Worm (Caenorhabditis elegans) whole organism, L1 larva: ENCODE measurements around the gene F22B5.6.

Experiments
- C34B4.2 ChIP-seq: sonication (generic microtip); optimal IDR thresholded peaks from 2 replicates; lab custom pipeline; 2017; ENCODE audit warnings: mild to moderate bottlenecking, missing genetic modification characterization, missing compliant biosample characterization
- F16B12.6 ChIP-seq: fragments of 150-350 bp; optimal IDR thresholded peaks from 2 replicates; lab custom pipeline; 2014; ENCODE audit warnings: missing biosample characterization, missing genetic modification characterization
- aha-1 ChIP-seq: fragments of 150-350 bp; optimal IDR thresholded peaks from 2 replicates; lab custom pipeline; 2014; ENCODE audit warnings: missing biosample characterization, missing genetic modification characterization
- alr-1 ChIP-seq: fragments of 200-800 bp; sonication (Bioruptor generic); optimal IDR thresholded peaks from 2 replicates; lab custom pipeline; 2018; ENCODE audit warnings: borderline replicate concordance, mild to moderate bottlenecking, missing genetic modification characterization, missing compliant biosample characterization
- blmp-1 ChIP-seq: fragments of 150-350 bp; optimal IDR thresholded peaks from 2 replicates; lab custom pipeline; 2014; ENCODE audit warnings: missing biosample characterization, missing genetic modification characterization
- ceh-63 ChIP-seq: fragments of 200-800 bp; sonication (Bioruptor generic); optimal IDR thresholded peaks from 2 replicates; lab custom pipeline; 2018; ENCODE audit warnings: mild to moderate bottlenecking, missing genetic modification characterization, missing compliant biosample characterization
- ceh-8 ChIP-seq: fragments of 200-800 bp; sonication (Bioruptor generic); optimal IDR thresholded peaks from 2 replicates; lab custom pipeline; 2018; ENCODE audit warnings: mild to moderate bottlenecking, missing genetic modification characterization, moderate library complexity, missing compliant biosample characterization
- ceh-82 ChIP-seq, 3 experiments: fragments of 150-350 bp in 1 of 3; sonication (generic microtip) in 2 of 3; optimal IDR thresholded peaks; 2 replicates each; lab custom pipeline; 2014 to 2017; ENCODE audit warnings: missing biosample characterization in 3 of 3, missing genetic modification characterization in 3 of 3
- ceh-88 ChIP-seq: fragments of 200-800 bp; sonication (Bioruptor generic); IDR thresholded peaks from 2 replicates; pipeline ENCODE4 v1.3.6; 2022; ENCODE audit warnings: missing genetic modification characterization, missing compliant biosample characterization
- ceh-90 ChIP-seq: sonication (generic microtip); optimal IDR thresholded peaks from 2 replicates; lab custom pipeline; 2016; ENCODE audit warnings: missing genetic modification characterization, missing compliant biosample characterization
- ces-1 ChIP-seq: fragments of 150-350 bp; optimal IDR thresholded peaks from 2 replicates; lab custom pipeline; 2014; ENCODE audit warnings: missing biosample characterization, missing genetic modification reagents, missing genetic modification characterization
- dpl-1 ChIP-seq, 3 experiments: fragments of 150-350 bp in 2 of 3; sonication (generic microtip) in 1 of 3; optimal IDR thresholded peaks; 2 replicates each; lab custom pipeline; 2014 to 2017; ENCODE audit warnings: missing biosample characterization in 3 of 3, missing genetic modification characterization in 3 of 3, missing genetic modification reagents in 3 of 3
- dsc-1 ChIP-seq: sonication (generic microtip); optimal IDR thresholded peaks from 2 replicates; lab custom pipeline; 2016; ENCODE audit warnings: mild to moderate bottlenecking, missing genetic modification characterization, missing compliant biosample characterization
- efl-1 ChIP-seq, 4 experiments: fragments of 150-350 bp; optimal IDR thresholded peaks in 3 of 4; peaks in 1 of 4; 1 replicate in 1 of 4; 2 replicates in 3 of 4; lab custom pipeline; 2014; ENCODE audit warnings: missing biosample characterization in 2 of 4, missing genetic modification characterization in 2 of 4, missing genetic modification reagents in 2 of 4
- efl-3 ChIP-seq: fragments of 200-800 bp; sonication (Bioruptor generic); optimal IDR thresholded peaks from 2 replicates; lab custom pipeline; 2018; ENCODE audit warnings: mild to moderate bottlenecking, missing genetic modification characterization, missing compliant biosample characterization
- ets-5 ChIP-seq: fragments of 200-800 bp; sonication (Bioruptor generic); IDR thresholded peaks from 2 replicates; pipeline ENCODE4 v1.3.6; 2022; ENCODE audit warnings: missing genetic modification characterization, missing compliant biosample characterization
- fkh-10 ChIP-seq: sonication (generic microtip); optimal IDR thresholded peaks from 2 replicates; lab custom pipeline; 2017; ENCODE audit warnings: missing biosample characterization, missing genetic modification reagents, missing genetic modification characterization
- fkh-8 ChIP-seq: sonication (generic microtip); optimal IDR thresholded peaks from 2 replicates; lab custom pipeline; 2016; ENCODE audit warnings: mild to moderate bottlenecking, missing genetic modification characterization, missing compliant biosample characterization
- fos-1 ChIP-seq: fragments of 150-350 bp; optimal IDR thresholded peaks from 2 replicates; lab custom pipeline; 2014; ENCODE audit warnings: missing biosample characterization, missing genetic modification characterization
- grh-1 ChIP-seq: fragments of 200-800 bp; sonication (Bioruptor generic); IDR thresholded peaks from 2 replicates; pipeline ENCODE4 v1.3.6; 2022; ENCODE audit warnings: missing genetic modification reagents, missing genetic modification characterization, missing compliant biosample characterization
- hlh-17 ChIP-seq: fragments of 200-800 bp; sonication (Bioruptor generic); optimal IDR thresholded peaks from 2 replicates; lab custom pipeline; 2018; ENCODE audit warnings: missing genetic modification characterization, mild to moderate bottlenecking, missing compliant biosample characterization, moderate library complexity, borderline replicate concordance
- hlh-4 ChIP-seq: sonication (generic microtip); optimal IDR thresholded peaks from 2 replicates; lab custom pipeline; 2016; ENCODE audit warnings: mild to moderate bottlenecking, missing genetic modification characterization, missing compliant biosample characterization
- irx-1 ChIP-seq: sonication (generic microtip); optimal IDR thresholded peaks from 2 replicates; lab custom pipeline; 2016; ENCODE audit warnings: missing genetic modification characterization, missing compliant biosample characterization
- isw-1 ChIP-seq: fragments of 200-800 bp; sonication (Bioruptor generic); IDR thresholded peaks from 2 replicates; pipeline ENCODE4 v1.3.6; 2022; ENCODE audit warnings: missing genetic modification characterization, missing compliant biosample characterization
- jun-1 ChIP-seq: fragments of 150-350 bp; optimal IDR thresholded peaks from 2 replicates; lab custom pipeline; 2014; ENCODE audit warnings: missing biosample characterization, missing genetic modification reagents, missing genetic modification characterization
- lin-13 ChIP-seq: fragments of 150-350 bp; optimal IDR thresholded peaks from 2 replicates; lab custom pipeline; 2014; ENCODE audit warnings: missing biosample characterization, missing genetic modification reagents, missing genetic modification characterization
- lin-14 ChIP-seq: fragments of 200-800 bp; sonication (Bioruptor generic); optimal IDR thresholded peaks from 2 replicates; lab custom pipeline; 2018; ENCODE audit warnings: mild to moderate bottlenecking, missing genetic modification characterization, moderate library complexity, missing compliant biosample characterization
- lin-15B ChIP-seq: fragments of 150-350 bp; sonication (generic microtip); optimal IDR thresholded peaks from 3 replicates; lab custom pipeline; 2014; ENCODE audit warnings: missing biosample characterization, missing genetic modification characterization
- lin-35 ChIP-seq, 2 experiments: fragments of 150-350 bp; optimal IDR thresholded peaks; 2 replicates each; lab custom pipeline; 2014; ENCODE audit warnings: missing biosample characterization in 2 of 2, missing genetic modification characterization in 2 of 2, missing genetic modification reagents in 2 of 2
- lin-39 ChIP-seq: fragments of 150-350 bp; optimal IDR thresholded peaks from 2 replicates; lab custom pipeline; 2014; ENCODE audit warnings: missing biosample characterization, missing genetic modification reagents, missing genetic modification characterization
- mab-9 ChIP-seq: fragments of 200-800 bp; sonication (Bioruptor generic); IDR thresholded peaks from 2 replicates; pipeline ENCODE4 v1.3.6; 2022; ENCODE audit warnings: missing genetic modification reagents, missing genetic modification characterization, missing compliant biosample characterization
- mdl-1 ChIP-seq, 2 experiments: fragments of 150-350 bp; optimal IDR thresholded peaks; 2 replicates each; lab custom pipeline; 2014 to 2017; ENCODE audit warnings: missing biosample characterization in 2 of 2, missing genetic modification characterization in 2 of 2, inconsistent platforms in 1 of 2
- nhr-11 ChIP-seq: fragments of 150-350 bp; optimal IDR thresholded peaks from 2 replicates; lab custom pipeline; 2014; ENCODE audit warnings: missing biosample characterization, missing genetic modification characterization
- nhr-12 ChIP-seq: sonication (generic microtip); optimal IDR thresholded peaks from 2 replicates; lab custom pipeline; 2017; ENCODE audit warnings: missing biosample characterization, missing genetic modification characterization
- nhr-237 ChIP-seq: fragments of 150-350 bp; optimal IDR thresholded peaks from 2 replicates; lab custom pipeline; 2014; ENCODE audit warnings: missing biosample characterization, missing genetic modification characterization
- nhr-28 ChIP-seq: fragments of 150-350 bp; optimal IDR thresholded peaks from 2 replicates; lab custom pipeline; 2014; ENCODE audit warnings: missing biosample characterization, missing genetic modification characterization
- nhr-76 ChIP-seq: sonication (generic microtip); optimal IDR thresholded peaks from 2 replicates; lab custom pipeline; 2017; ENCODE audit warnings: missing biosample characterization, missing genetic modification characterization
- nhr-77 ChIP-seq: fragments of 150-350 bp; optimal IDR thresholded peaks from 2 replicates; lab custom pipeline; 2014; ENCODE audit warnings: missing biosample characterization, missing genetic modification characterization
- nhr-85 ChIP-seq: sonication (generic microtip); peaks from one replicate; lab custom pipeline; 2016; ENCODE audit warnings: missing genetic modification characterization, inconsistent platforms, missing compliant biosample characterization
- rnt-1 ChIP-seq: sonication (generic microtip); optimal IDR thresholded peaks from 2 replicates; lab custom pipeline; 2016; ENCODE audit warnings: mild to moderate bottlenecking, missing genetic modification characterization, moderate library complexity, missing compliant biosample characterization
- skn-1 ChIP-seq: fragments of 150-350 bp; optimal IDR thresholded peaks from 2 replicates; lab custom pipeline; 2014; ENCODE audit warnings: missing biosample characterization, missing genetic modification characterization
- snpc-4 ChIP-seq: fragments of 150-350 bp; optimal IDR thresholded peaks from 2 replicates; lab custom pipeline; 2014; ENCODE audit warnings: missing biosample characterization, missing genetic modification characterization
- snu-23 ChIP-seq: sonication (generic microtip); optimal IDR thresholded peaks from 2 replicates; lab custom pipeline; 2016; ENCODE audit warnings: missing genetic modification characterization, missing compliant biosample characterization
- swsn-7 ChIP-seq: sonication (generic microtip); optimal IDR thresholded peaks from 2 replicates; lab custom pipeline; 2016; ENCODE audit warnings: missing genetic modification characterization, missing compliant biosample characterization
- tbx-2 ChIP-seq: sonication (generic microtip); optimal IDR thresholded peaks from 2 replicates; lab custom pipeline; 2016; ENCODE audit warnings: missing genetic modification characterization, missing compliant biosample characterization
- tlp-1 ChIP-seq: fragments of 150-350 bp; optimal IDR thresholded peaks from 2 replicates; lab custom pipeline; 2014; ENCODE audit warnings: missing biosample characterization, missing genetic modification characterization
- unc-130 ChIP-seq: fragments of 150-350 bp; optimal IDR thresholded peaks from 2 replicates; lab custom pipeline; 2017; ENCODE audit warnings: missing biosample characterization, missing genetic modification characterization, inconsistent platforms
- unc-30 ChIP-seq: sonication (generic microtip); optimal IDR thresholded peaks from 2 replicates; lab custom pipeline; 2017; ENCODE audit warnings: missing biosample characterization, missing genetic modification characterization
- unc-62 ChIP-seq: fragments of 150-350 bp; optimal IDR thresholded peaks from 2 replicates; lab custom pipeline; 2014; ENCODE audit warnings: missing biosample characterization, missing genetic modification reagents, missing genetic modification characterization
- unc-86 ChIP-seq: sonication (generic microtip); optimal IDR thresholded peaks from 2 replicates; lab custom pipeline; 2016; ENCODE audit warnings: missing genetic modification characterization, missing compliant biosample characterization
- xbp-1 ChIP-seq: sonication (generic microtip); optimal IDR thresholded peaks from 2 replicates; lab custom pipeline; 2016; ENCODE audit warnings: missing genetic modification characterization, missing compliant biosample characterization

F22B5.6 gene

ce11 chrII:8451425-8451824 is 4.6 kb downstream of the F22B5.6 start:
- no peak for TF ChIP-seq snu-23 (GFP tag; lab: Kevin White, UChicago)
- peak; percentile 57 for TF ChIP-seq fkh-8 (tag; lab: Kevin White, UChicago)
- TF ChIP-seq lin-14 (GFP tag; lab: Kevin White, UChicago), result peak; percentile 55
- no peak for TF ChIP-seq efl-3 (GFP tag; lab: Kevin White, UChicago)
- peak; percentile 31 for TF ChIP-seq aha-1 (tag; lab: Kevin White, UChicago)
- no peak for TF ChIP-seq C34B4.2
- no peak for TF ChIP-seq nhr-12 (tag; lab: Kevin White, UChicago)
- TF ChIP-seq lin-13 (GFP tag; lab: Kevin White, UChicago), result no peak
- no peak for TF ChIP-seq ceh-88 (GFP tag; lab: Robert Waterston, UW)

- TF ChIP-seq fkh-8 (tag; lab: Kevin White, UChicago) (no peak), ceh-63 (GFP tag; lab: Kevin White, UChicago) (no peak), ceh-90 (tag; lab: Kevin White, UChicago) (no peak), aha-1 (tag; lab: Kevin White, UChicago) (no peak), swsn-7 (tag; lab: Kevin White, UChicago) (no peak), tbx-2 (tag; lab: Kevin White, UChicago) (no peak), ets-5 (GFP tag; lab: Robert Waterston, UW) (no peak), irx-1 (tag; lab: Kevin White, UChicago) (no peak), dsc-1 (tag; lab: Kevin White, UChicago) (no peak), hlh-4 (tag; lab: Kevin White, UChicago) (no peak), ceh-82 (tag; optimal IDR thresholded peaks at IDR 0.05; lab: Kevin White, UChicago) (no peak), ces-1 (GFP tag; lab: Kevin White, UChicago) (no peak), hlh-17 (GFP tag; lab: Kevin White, UChicago) (no peak), nhr-76 (tag; lab: Kevin White, UChicago) (no peak), F16B12.6 (tag; lab: Kevin White, UChicago) (no peak), unc-86 (tag; lab: Kevin White, UChicago) (no peak), efl-1 (optimal IDR thresholded peaks at IDR 0.05; lab: Kevin White, UChicago) (no peak), efl-1 (GFP tag; optimal IDR thresholded peaks at IDR 0.05 in 1 of 2; lab: Kevin White, UChicago) (no peak), blmp-1 (tag; lab: Kevin White, UChicago) (peak; percentile 74), alr-1 (tag; lab: Kevin White, UChicago) (no peak), unc-62 (GFP tag; lab: Kevin White, UChicago) (no peak), mab-9 (GFP tag; lab: Robert Waterston, UW) (no peak), lin-13 (GFP tag; lab: Kevin White, UChicago) (no peak), nhr-77 (tag; lab: Kevin White, UChicago) (no peak), lin-39 (no peak), lin-14 (GFP tag; lab: Kevin White, UChicago) (peak; percentile 61), dpl-1 (GFP tag; optimal IDR thresholded peaks at IDR 0.05; lab: Kevin White, UChicago) (no peak), lin-35 (GFP tag; optimal IDR thresholded peaks at IDR 0.05; lab: Kevin White, UChicago) (no peak), ceh-8 (GFP tag; lab: Kevin White, UChicago) (no peak), mdl-1 (tag; optimal IDR thresholded peaks at IDR 0.05; lab: Kevin White, UChicago) (peak in 1 of 2 experiments; percentile 31), snu-23 (GFP tag; lab: Kevin White, UChicago) (peak; percentile 8), fos-1 (tag; lab: Kevin White, UChicago) (no peak), fkh-10 (GFP tag; lab: Kevin White, UChicago) (no peak), tlp-1 (tag; lab: Kevin White, UChicago) (no peak), nhr-85 (tag; lab: Kevin White, UChicago) (peak; percentile 73), jun-1 (no peak), grh-1 (GFP tag; lab: Robert Waterston, UW) (no peak), nhr-28 (tag; lab: Kevin White, UChicago) (no peak), isw-1 (GFP tag; lab: Robert Waterston, UW) (no peak), unc-30 (tag; lab: Kevin White, UChicago) (no peak), skn-1 (tag; lab: Kevin White, UChicago) (no peak), lin-15B (tag; lab: Kevin White, UChicago) (no peak), snpc-4 (tag; lab: Kevin White, UChicago) (no peak), nhr-237 (tag; lab: Kevin White, UChicago) (no peak), xbp-1 (tag; lab: Kevin White, UChicago) (no peak), C34B4.2 (no peak), nhr-11 (tag; lab: Kevin White, UChicago) (no peak), rnt-1 (tag; lab: Kevin White, UChicago) (no peak), unc-130 (tag; lab: Kevin White, UChicago) (no peak)
Measured at ce11 chrII:8450750-8451149, 5.2 kb downstream of the F22B5.6 start.
